Fruit fly (Drosophila melanogaster) whole organism, embryonic: ENCODE data around the gene ttm3.

Experiments used
- Abd-B ChIP-seq: fragments of 200-800 bp; sonication (Bioruptor generic); optimal IDR thresholded peaks from 2 replicates; lab custom pipeline; 2018; ENCODE audit warnings: missing biosample characterization, mild to moderate bottlenecking, missing genetic modification characterization, moderate library complexity
- BEAF-32 ChIP-seq: fragments of 200-800 bp; sonication (Bioruptor generic); optimal IDR thresholded peaks from 3 replicates; lab custom pipeline; 2017; ENCODE audit warnings: missing biosample characterization, missing genetic modification characterization, mild to moderate bottlenecking, moderate library complexity, missing genetic modification reagents
- CG10431 ChIP-seq: fragments of 200-800 bp; sonication (Bioruptor generic); optimal IDR thresholded peaks from 3 replicates; lab custom pipeline; 2018; ENCODE audit warnings: missing biosample characterization, mild to moderate bottlenecking, missing genetic modification characterization
- CG11456 ChIP-seq: fragments of 200-800 bp; sonication (Bioruptor generic); IDR thresholded peaks from 3 replicates; pipeline ENCODE4 v1.3.6; 2022; ENCODE audit warnings: missing biosample characterization, missing genetic modification characterization
- CG12391 ChIP-seq: fragments of 200-800 bp; sonication (Bioruptor generic); optimal IDR thresholded peaks from 3 replicates; lab custom pipeline; 2018; ENCODE audit warnings: missing biosample characterization, mild to moderate bottlenecking, missing genetic modification characterization, moderate library complexity
- CG14441 ChIP-seq: fragments of 200-800 bp; sonication (Bioruptor generic); IDR thresholded peaks from 2 replicates; pipeline ENCODE4 v1.3.6; 2022; ENCODE audit warnings: missing biosample characterization, missing genetic modification characterization
- CG15514 ChIP-seq: fragments of 200-800 bp; sonication (Bioruptor generic); optimal IDR thresholded peaks from 3 replicates; lab custom pipeline; 2017; ENCODE audit warnings: missing biosample characterization, missing genetic modification characterization, mild to moderate bottlenecking, moderate library complexity, missing genetic modification reagents
- CG16815 ChIP-seq: fragments of 200-800 bp; sonication (Bioruptor generic); optimal IDR thresholded peaks from 3 replicates; lab custom pipeline; 2017; ENCODE audit warnings: missing biosample characterization, mild to moderate bottlenecking, missing genetic modification characterization
- CG17568 ChIP-seq: fragments of 200-800 bp; sonication (Bioruptor generic); optimal IDR thresholded peaks from 2 replicates; lab custom pipeline; 2018; ENCODE audit warnings: missing biosample characterization, mild to moderate bottlenecking, missing genetic modification characterization, moderate library complexity
- CG18262 ChIP-seq: fragments of 200-800 bp; optimal IDR thresholded peaks from 3 replicates; lab custom pipeline; 2019; ENCODE audit warnings: missing biosample characterization, mild to moderate bottlenecking, missing genetic modification characterization, moderate library complexity
- CG2199 ChIP-seq: fragments of 200-800 bp; sonication (Bioruptor generic); IDR thresholded peaks from 3 replicates; pipeline ENCODE4 v1.3.6; 2022; ENCODE audit warnings: missing biosample characterization, missing genetic modification characterization
- CG32532 ChIP-seq: fragments of 200-800 bp; sonication (Bioruptor generic); IDR thresholded peaks from 2 replicates; pipeline ENCODE4 v1.3.6; 2022; ENCODE audit warnings: missing biosample characterization, missing genetic modification characterization
- CG34224 ChIP-seq: fragments of 200-800 bp; sonication (Bioruptor generic); IDR thresholded peaks from 3 replicates; pipeline ENCODE4 v1.3.6; 2022; ENCODE audit warnings: missing biosample characterization, missing genetic modification characterization; ENCODE audit not compliant: partially characterized antibody
- CG34376 ChIP-seq: fragments of 200-800 bp; sonication (Bioruptor generic); optimal IDR thresholded peaks from 2 replicates; lab custom pipeline; 2018; ENCODE audit warnings: missing biosample characterization, mild to moderate bottlenecking, missing genetic modification characterization
- CG3726 ChIP-seq: fragments of 200-800 bp; sonication (Bioruptor generic); IDR thresholded peaks from 3 replicates; pipeline ENCODE4, ENCODE4 v1.3.6; 2022; ENCODE audit warnings: missing biosample characterization, missing genetic modification characterization
- CG3838 ChIP-seq: fragments of 200-800 bp; sonication (Bioruptor generic); optimal IDR thresholded peaks from 3 replicates; lab custom pipeline; 2016; ENCODE audit warnings: missing biosample characterization, missing genetic modification characterization
- CG4820 ChIP-seq: fragments of 200-800 bp; sonication (Bioruptor generic); optimal IDR thresholded peaks from 3 replicates; lab custom pipeline; 2016; ENCODE audit warnings: missing biosample characterization, missing genetic modification characterization
- CG7372 ChIP-seq: fragments of 200-800 bp; sonication (Bioruptor generic); IDR thresholded peaks from 2 replicates; pipeline ENCODE4 v1.3.6; 2022; ENCODE audit warnings: missing biosample characterization, missing genetic modification characterization
- CG8281 ChIP-seq: fragments of 200-800 bp; sonication (Bioruptor generic); optimal IDR thresholded peaks from 2 replicates; lab custom pipeline; 2018; ENCODE audit warnings: missing biosample characterization, mild to moderate bottlenecking, missing genetic modification characterization, moderate library complexity
- CG9215 ChIP-seq: fragments of 200-800 bp; sonication (Bioruptor generic); IDR thresholded peaks from 2 replicates; pipeline ENCODE4 v1.3.6; 2022; ENCODE audit warnings: missing biosample characterization, missing genetic modification characterization
- CG9437 ChIP-seq: fragments of 200-800 bp; sonication (Bioruptor generic); optimal IDR thresholded peaks from 2 replicates; lab custom pipeline; 2018; ENCODE audit warnings: missing biosample characterization, mild to moderate bottlenecking, missing genetic modification characterization
- CG9609 ChIP-seq: fragments of 200-800 bp; sonication (Bioruptor generic); optimal IDR thresholded peaks from 3 replicates; lab custom pipeline; 2016; ENCODE audit warnings: missing biosample characterization, missing genetic modification characterization
- CG9932 ChIP-seq: fragments of 200-800 bp; sonication (Bioruptor generic); IDR thresholded peaks from 2 replicates; pipeline ENCODE4 v1.3.6; 2022; ENCODE audit warnings: missing biosample characterization, missing genetic modification characterization
- Chrac-16 ChIP-seq: fragments of 200-800 bp; sonication (Bioruptor generic); optimal IDR thresholded peaks from 3 replicates; lab custom pipeline; 2016; ENCODE audit warnings: missing biosample characterization, missing genetic modification characterization
- Dp ChIP-seq: fragments of 200-800 bp; sonication (Bioruptor generic); optimal IDR thresholded peaks from 2 replicates; lab custom pipeline; 2018; ENCODE audit warnings: missing biosample characterization, mild to moderate bottlenecking, missing genetic modification characterization, moderate library complexity
- Drgx ChIP-seq: fragments of 200-800 bp; sonication (Bioruptor generic); IDR thresholded peaks from 2 replicates; pipeline ENCODE4 v1.3.6; 2022; ENCODE audit warnings: missing biosample characterization, missing genetic modification characterization
- Ets65A ChIP-seq: fragments of 200-800 bp; sonication (Bioruptor generic); peaks from one replicate; lab custom pipeline; 2016; ENCODE audit warnings: missing biosample characterization, missing genetic modification characterization
- H15 ChIP-seq: fragments of 200-800 bp; sonication (Bioruptor generic); IDR thresholded peaks from 3 replicates; pipeline ENCODE4 v1.3.6; 2022; ENCODE audit warnings: missing biosample characterization, missing genetic modification characterization
- Hey ChIP-seq: fragments of 200-800 bp; sonication (Bioruptor generic); optimal IDR thresholded peaks from 3 replicates; lab custom pipeline; 2018; ENCODE audit warnings: missing biosample characterization, mild to moderate bottlenecking, missing genetic modification characterization
- Hr3 ChIP-seq: fragments of 200-800 bp; sonication (Bioruptor generic); optimal IDR thresholded peaks from 3 replicates; lab custom pipeline; 2016; ENCODE audit warnings: missing biosample characterization, missing genetic modification characterization
- Max ChIP-seq: fragments of 200-800 bp; sonication (Bioruptor generic); optimal IDR thresholded peaks from 2 replicates; lab custom pipeline; 2016; ENCODE audit warnings: missing biosample characterization, mild to moderate bottlenecking, missing genetic modification characterization
- Oli ChIP-seq: fragments of 200-800 bp; sonication (Bioruptor generic); optimal IDR thresholded peaks from 2 replicates; lab custom pipeline; 2018; ENCODE audit warnings: missing biosample characterization, mild to moderate bottlenecking, missing genetic modification characterization, moderate library complexity
- Sox102F ChIP-seq: fragments of 200-800 bp; sonication (Bioruptor generic); optimal IDR thresholded peaks from 2 replicates; lab custom pipeline; 2018; ENCODE audit warnings: missing biosample characterization, mild to moderate bottlenecking, missing genetic modification characterization, moderate library complexity
- Sry-β ChIP-seq: fragments of 200-800 bp; sonication (Bioruptor generic); optimal IDR thresholded peaks from 2 replicates; lab custom pipeline; 2018; ENCODE audit warnings: missing biosample characterization, mild to moderate bottlenecking, missing genetic modification characterization, moderate library complexity
- TFAM ChIP-seq: fragments of 200-800 bp; sonication (Bioruptor generic); optimal IDR thresholded peaks from 2 replicates; lab custom pipeline; 2017; ENCODE audit warnings: missing biosample characterization, missing genetic modification characterization, inconsistent platforms
- Tbp ChIP-seq: fragments of >200 bp; optimal IDR thresholded peaks from 2 replicates; lab custom pipeline; 2018; ENCODE audit warnings: missing biosample characterization, missing genetic modification characterization
- ac ChIP-seq: fragments of 200-800 bp; sonication (Bioruptor generic); optimal IDR thresholded peaks from 3 replicates; lab custom pipeline; 2017; ENCODE audit warnings: missing biosample characterization, mild to moderate bottlenecking, missing genetic modification characterization
- bab2 ChIP-seq: fragments of 200-800 bp; sonication (Bioruptor generic); optimal IDR thresholded peaks from 2 replicates; lab custom pipeline; 2016; ENCODE audit warnings: missing biosample characterization, missing genetic modification characterization
- ci ChIP-seq: fragments of 200-800 bp; sonication (Bioruptor generic); IDR thresholded peaks from 3 replicates; pipeline ENCODE4 v1.3.6; 2022; ENCODE audit warnings: missing biosample characterization, missing genetic modification characterization
- dm ChIP-seq: fragments of 200-800 bp; sonication (Bioruptor generic); optimal IDR thresholded peaks from 3 replicates; lab custom pipeline; 2016; ENCODE audit warnings: missing biosample characterization, missing genetic modification characterization
- dmrt11E ChIP-seq: fragments of 200-800 bp; sonication (Bioruptor generic); optimal IDR thresholded peaks from 3 replicates; lab custom pipeline; 2018; ENCODE audit warnings: missing biosample characterization, mild to moderate bottlenecking, missing genetic modification characterization, moderate library complexity
- fd102C ChIP-seq: fragments of 200-800 bp; sonication (Bioruptor generic); optimal IDR thresholded peaks from 2 replicates; lab custom pipeline; 2018; ENCODE audit warnings: missing biosample characterization, mild to moderate bottlenecking, missing genetic modification characterization, moderate library complexity
- gce ChIP-seq: fragments of 200-800 bp; sonication (Bioruptor generic); IDR thresholded peaks from 3 replicates; pipeline ENCODE4 v1.3.6; 2022; ENCODE audit warnings: missing biosample characterization, missing genetic modification characterization
- ham ChIP-seq: fragments of 200-800 bp; sonication (Bioruptor generic); IDR thresholded peaks from 2 replicates; pipeline ENCODE4 v1.3.6; 2022; ENCODE audit warnings: missing biosample characterization, missing genetic modification characterization
- prd ChIP-seq, 3 experiments: fragments of >200 bp in 2 of 3; fragments of 200-800 bp in 1 of 3; sonication (Bioruptor generic) in 1 of 3; optimal IDR thresholded peaks in 2 of 3; IDR thresholded peaks in 1 of 3; 2 replicates in 2 of 3; 3 replicates in 1 of 3; pipeline versions ENCODE4 v1.3.6 to Lab custom; 2017 to 2022; ENCODE audit warnings: missing biosample characterization in 1 of 3, missing genetic modification characterization in 1 of 3
- run ChIP-seq: fragments of 200-800 bp; sonication (Bioruptor generic); optimal IDR thresholded peaks from 3 replicates; lab custom pipeline; 2018; ENCODE audit warnings: missing biosample characterization, mild to moderate bottlenecking, missing genetic modification characterization
- slp2 ChIP-seq: fragments of 200-800 bp; sonication (Bioruptor generic); optimal IDR thresholded peaks from 2 replicates; lab custom pipeline; 2016; ENCODE audit warnings: missing biosample characterization, missing genetic modification characterization
- trem ChIP-seq: fragments of 200-800 bp; optimal IDR thresholded peaks from 3 replicates; lab custom pipeline; 2019; ENCODE audit warnings: missing biosample characterization, mild to moderate bottlenecking, missing genetic modification characterization, moderate library complexity
- unc-4 ChIP-seq: fragments of 200-800 bp; sonication (Bioruptor generic); IDR thresholded peaks from 2 replicates; pipeline ENCODE4 v1.3.6; 2022; ENCODE audit warnings: missing biosample characterization, missing genetic modification characterization; ENCODE audit not compliant: partially characterized antibody
- unpg ChIP-seq: fragments of 200-800 bp; sonication (Bioruptor generic); optimal IDR thresholded peaks from 3 replicates; lab custom pipeline; 2018; ENCODE audit warnings: missing biosample characterization, mild to moderate bottlenecking, missing genetic modification characterization, moderate library complexity
- zen ChIP-seq: fragments of 200-800 bp; sonication (Bioruptor generic); optimal IDR thresholded peaks from 3 replicates; lab custom pipeline; 2018; ENCODE audit warnings: missing biosample characterization, mild to moderate bottlenecking, missing genetic modification characterization, moderate library complexity

The ttm3 gene

dm6 chr2L:22121651-22122165, 42.3 kb downstream of the ttm3 start (continued):
- TF ChIP-seq CG2199 (GFP tag; lab: Robert Waterston, UW) (0 out of 3 replicates have a peak, but pooled peaks have one; percentile 51), slp2 (no peak), ham (GFP tag; lab: Robert Waterston, UW) (no peak), Ets65A (no peak), CG14441 (GFP tag; lab: Robert Waterston, UW) (no peak), trem (tag; lab: Kevin White, UChicago) (no peak), Sry-β (GFP tag; lab: Kevin White, UChicago) (no peak), CG10431 (no peak), Sox102F (GFP tag; lab: Kevin White, UChicago) (no peak), bab2 (no peak), CG34224 (GFP tag; lab: Robert Waterston, UW) (peak; percentile 13; the same call in 1 of the 3 replicates), CG8281 (tag; lab: Kevin White, UChicago) (no peak), run (no peak), CG9609 (GFP tag; lab: Kevin White, UChicago) (no peak), ci (no peak), CG18262 (tag; lab: Kevin White, UChicago) (no peak), CG3838 (GFP tag; lab: Kevin White, UChicago) (no peak), prd (optimal IDR thresholded peaks at IDR 0.05; lab: Kevin White, UChicago) (no peak), prd (GFP tag; IDR thresholded peaks at IDR 0.05; lab: Robert Waterston, UW) (0 out of 3 replicates have a peak, but pooled peaks have one; percentile 31), CG4820 (GFP tag; lab: Kevin White, UChicago) (no peak), unc-4 (GFP tag; lab: Robert Waterston, UW) (no peak), Dp (GFP tag; lab: Kevin White, UChicago) (no peak), Hey (tag; lab: Kevin White, UChicago) (no peak), CG15514 (GFP tag; lab: Kevin White, UChicago) (peak; percentile 28), CG9437 (no peak), H15 (no peak), CG32532 (GFP tag; lab: Robert Waterston, UW) (no peak), Chrac-16 (GFP tag; lab: Kevin White, UChicago) (no peak), zen (tag; lab: Kevin White, UChicago) (peak; percentile 50), CG17568 (GFP tag; lab: Kevin White, UChicago) (no peak), gce (GFP tag; lab: Robert Waterston, UW) (no peak), CG7372 (GFP tag; lab: Robert Waterston, UW) (no peak), BEAF-32 (GFP tag; lab: Kevin White, UChicago) (peak; percentile 40), CG16815 (no peak), CG3726 (GFP tag; lab: Robert Waterston, UW) (no peak), CG34376 (GFP tag; lab: Kevin White, UChicago) (no peak), CG11456 (no peak), Max (GFP tag; lab: Kevin White, UChicago) (no peak), fd102C (GFP tag; lab: Kevin White, UChicago) (no peak), CG12391 (tag; lab: Kevin White, UChicago) (peak; percentile 25), Hr3 (peak; percentile 16), dmrt11E (tag; lab: Kevin White, UChicago) (peak; percentile 27), Abd-B (GFP tag; lab: Kevin White, UChicago) (peak; percentile 71), CG9932 (GFP tag; lab: Robert Waterston, UW) (no peak), dm (GFP tag; lab: Kevin White, UChicago) (no peak), ac (GFP tag; lab: Kevin White, UChicago) (no peak), TFAM (GFP tag; lab: Kevin White, UChicago) (no peak), Oli (tag; lab: Kevin White, UChicago) (no peak), unpg (GFP tag; lab: Kevin White, UChicago) (no peak), Drgx (GFP tag; lab: Robert Waterston, UW) (no peak), CG9215 (GFP tag; lab: Robert Waterston, UW) (no peak), Tbp (GFP tag; lab: Kevin White, UChicago) (no peak)
